Fruit fly (Drosophila melanogaster): ENCODE measurements around the gene Cyp12e1.
A peak's percentile ranks its signal among the peaks of the same experiment; 100 is the strongest.

- TF ChIP-seq Eip78C (GFP tag), result peak; percentile 66
- no peak for TF ChIP-seq Gug (GFP tag; IDR thresholded peaks at IDR 0.05)
- TF ChIP-seq Sox15 (GFP tag; optimal IDR thresholded peaks at IDR 0.05), result no peak
These were observed 21.8 kb upstream of the Cyp12e1 start, which contains the start of the genes Irp-1B and Rrp46 for dm6 chr3R:10412550-10413459.
